Worm (Caenorhabditis elegans): Measurements from ENCODE around the gene hot-4.

ce11 chrIII:6173020-6173597, 44.1 kb upstream of the hot-4 start, which contains the start of the genes abcf-3 and F42A10.5:
- no peak for TF ChIP-seq ama-1 (optimal IDR thresholded peaks at IDR 0.05)
- TF ChIP-seq ets-7 (tag; optimal IDR thresholded peaks at IDR 0.05), result no peak
- TF ChIP-seq hmg-4 (GFP tag; optimal IDR thresholded peaks at IDR 0.05), result no peak
- TF ChIP-seq pes-1 (GFP tag; IDR thresholded peaks at IDR 0.05), result no peak
- TF ChIP-seq aly-1 (tag; optimal IDR thresholded peaks at IDR 0.05), result no peak
- TF ChIP-seq flt-1 (GFP tag; IDR thresholded peaks at IDR 0.05), result no peak

Data from whole organism, early embryonic.